Fruit fly (Drosophila melanogaster): ENCODE measurements around the gene Ugt35B1.

DNA sequence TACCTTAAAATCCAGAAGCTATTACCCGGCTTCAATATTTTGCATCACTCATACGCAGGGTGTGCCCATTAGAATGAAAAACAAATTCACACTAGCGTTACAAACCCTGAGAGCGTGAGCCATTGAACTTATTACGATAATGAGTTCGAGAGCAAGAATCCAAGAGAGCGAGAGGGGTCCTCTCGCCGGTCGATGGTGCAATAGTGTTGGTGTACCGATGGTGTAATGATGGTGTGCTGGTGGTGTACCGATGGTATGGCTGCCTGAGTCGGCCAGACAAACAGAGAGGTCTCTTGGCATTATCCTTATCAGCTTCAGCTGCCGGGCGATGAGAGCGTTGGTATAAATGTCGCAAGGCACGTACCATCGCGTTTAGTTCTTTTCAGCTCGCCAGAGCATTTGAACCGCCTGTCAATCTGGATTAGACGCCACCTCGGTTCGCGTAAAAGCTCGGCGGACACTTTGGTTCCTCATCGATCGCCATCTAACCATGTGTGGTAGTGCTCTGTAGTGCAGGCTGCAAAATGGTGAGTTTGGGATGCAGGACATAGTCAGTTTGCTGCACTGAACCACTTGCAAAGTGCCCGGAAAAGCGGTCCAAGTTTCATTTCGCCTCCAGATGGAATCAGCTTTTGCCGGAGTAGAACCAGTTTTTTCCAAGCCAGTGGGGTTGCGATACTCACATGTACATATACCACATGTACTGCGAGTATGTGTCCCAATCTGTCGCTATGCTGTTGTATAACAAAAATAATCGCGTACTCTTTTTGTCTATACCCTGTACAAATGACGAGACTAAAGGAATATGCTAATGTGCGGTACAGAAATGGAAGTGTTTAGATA is 30.2 kb upstream of the Ugt35B1 start:
- TF ChIP-seq psq (optimal IDR thresholded peaks at IDR 0.05): no peak
- peak in 1 of 2 experiments; percentile 74 for TF ChIP-seq EcR (GFP tag; optimal IDR thresholded peaks at IDR 0.05)
- no peak for TF ChIP-seq usp (GFP tag; optimal IDR thresholded peaks at IDR 0.05)

All from whole organism.